Fruit fly (Drosophila melanogaster) whole organism, prepupa: Measurements from ENCODE around the gene CG43965.

Experiments
- Blimp-1 ChIP-seq: fragments of 200-800 bp; sonication (Bioruptor generic); optimal IDR thresholded peaks from 3 replicates; lab custom pipeline; 2017; ENCODE audit warnings: missing biosample characterization, missing genetic modification characterization, mild to moderate bottlenecking, moderate library complexity, missing genetic modification reagents
- CG10631 ChIP-seq: fragments of 200-800 bp; sonication (Bioruptor generic); optimal IDR thresholded peaks from 2 replicates; lab custom pipeline; 2016; ENCODE audit warnings: missing biosample characterization, missing genetic modification characterization
- CG10669 ChIP-seq: fragments of 200-800 bp; sonication (Bioruptor generic); optimal IDR thresholded peaks from 3 replicates; lab custom pipeline; 2018; ENCODE audit warnings: missing biosample characterization, mild to moderate bottlenecking, missing genetic modification characterization, moderate library complexity
- CG11762 ChIP-seq: fragments of 200-800 bp; sonication (Bioruptor generic); optimal IDR thresholded peaks from 3 replicates; lab custom pipeline; 2016; ENCODE audit warnings: missing biosample characterization, missing genetic modification characterization; ENCODE audit not compliant: insufficient read depth
- CG15336 ChIP-seq: fragments of 200-800 bp; sonication (Bioruptor generic); IDR thresholded peaks from 2 replicates; pipeline ENCODE4 v1.3.6; 2022; ENCODE audit warnings: missing biosample characterization, missing genetic modification characterization
- CG1621 ChIP-seq: fragments of 200-800 bp; sonication (Bioruptor generic); optimal IDR thresholded peaks from 3 replicates; lab custom pipeline; 2018; ENCODE audit warnings: missing biosample characterization, mild to moderate bottlenecking, missing genetic modification characterization
- CG16779 ChIP-seq: fragments of 200-800 bp; sonication (Bioruptor generic); optimal IDR thresholded peaks from 3 replicates; lab custom pipeline; 2017; ENCODE audit warnings: missing biosample characterization, mild to moderate bottlenecking, missing genetic modification characterization
- CG3032 ChIP-seq: fragments of 200-800 bp; optimal IDR thresholded peaks from 2 replicates; lab custom pipeline; 2019; ENCODE audit warnings: missing biosample characterization, mild to moderate bottlenecking, missing genetic modification characterization, moderate library complexity
- CG31627 ChIP-seq: fragments of 200-800 bp; sonication (Bioruptor generic); optimal IDR thresholded peaks from 3 replicates; lab custom pipeline; 2016; ENCODE audit warnings: missing biosample characterization, missing genetic modification characterization
- CG32006 ChIP-seq: fragments of 200-800 bp; sonication (Bioruptor generic); optimal IDR thresholded peaks from 3 replicates; lab custom pipeline; 2017; ENCODE audit warnings: missing biosample characterization, mild to moderate bottlenecking, missing genetic modification characterization
- CG34406 ChIP-seq: fragments of 200-800 bp; sonication (Bioruptor generic); optimal IDR thresholded peaks from 3 replicates; lab custom pipeline; 2016; ENCODE audit warnings: missing biosample characterization, missing genetic modification characterization
- CG3919 ChIP-seq: fragments of 200-800 bp; sonication (Bioruptor generic); optimal IDR thresholded peaks from 3 replicates; lab custom pipeline; 2016; ENCODE audit warnings: missing biosample characterization, missing genetic modification characterization
- CG4318 ChIP-seq: fragments of 200-800 bp; sonication (Bioruptor generic); optimal IDR thresholded peaks from 3 replicates; lab custom pipeline; 2017; ENCODE audit warnings: missing biosample characterization, mild to moderate bottlenecking, missing genetic modification characterization
- CG6163 ChIP-seq: fragments of 200-800 bp; sonication (Bioruptor generic); IDR thresholded peaks from 3 replicates; pipeline ENCODE4 v1.3.6; 2022; ENCODE audit warnings: missing biosample characterization, missing genetic modification characterization
- CG6276 ChIP-seq: fragments of 200-800 bp; sonication (Bioruptor generic); optimal IDR thresholded peaks from 2 replicates; lab custom pipeline; 2017; ENCODE audit warnings: missing biosample characterization, mild to moderate bottlenecking, missing genetic modification characterization
- CG6792 ChIP-seq: fragments of 200-800 bp; sonication (Bioruptor generic); optimal IDR thresholded peaks from 3 replicates; lab custom pipeline; 2016; ENCODE audit warnings: missing biosample characterization, missing genetic modification characterization
- CG6808 ChIP-seq: fragments of 200-800 bp; sonication (Bioruptor generic); optimal IDR thresholded peaks from 3 replicates; lab custom pipeline; 2017; ENCODE audit warnings: missing biosample characterization, missing genetic modification characterization, mild to moderate bottlenecking, moderate library complexity, missing genetic modification reagents
- CG6854 ChIP-seq: fragments of 200-800 bp; sonication (Bioruptor generic); optimal IDR thresholded peaks from 2 replicates; lab custom pipeline; 2017; ENCODE audit warnings: missing biosample characterization, mild to moderate bottlenecking, missing genetic modification characterization
- CG8319 ChIP-seq: fragments of 200-800 bp; sonication (Bioruptor generic); optimal IDR thresholded peaks from 3 replicates; lab custom pipeline; 2016; ENCODE audit warnings: missing biosample characterization, missing genetic modification characterization
- CG8632 ChIP-seq: fragments of 200-800 bp; sonication (Bioruptor generic); optimal IDR thresholded peaks from 3 replicates; lab custom pipeline; 2016; ENCODE audit warnings: missing biosample characterization, missing genetic modification characterization
- CG9139 ChIP-seq: fragments of 200-800 bp; sonication (Bioruptor generic); optimal IDR thresholded peaks from 3 replicates; lab custom pipeline; 2017; ENCODE audit warnings: missing biosample characterization, mild to moderate bottlenecking, missing genetic modification characterization
- Eip75B ChIP-seq: fragments of 200-800 bp; sonication (Bioruptor generic); optimal IDR thresholded peaks from 3 replicates; lab custom pipeline; 2016; ENCODE audit warnings: missing biosample characterization, missing genetic modification characterization
- Eip78C ChIP-seq: fragments of 200-800 bp; sonication (Bioruptor generic); peaks from one replicate; lab custom pipeline; 2016; ENCODE audit warnings: missing biosample characterization, missing genetic modification characterization
- Eip93F ChIP-seq: fragments of 200-800 bp; sonication (Bioruptor generic); optimal IDR thresholded peaks from 2 replicates; lab custom pipeline; 2016; ENCODE audit warnings: missing biosample characterization, mild to moderate bottlenecking, missing genetic modification characterization
- Ets96B ChIP-seq: fragments of 200-800 bp; optimal IDR thresholded peaks from 2 replicates; lab custom pipeline; 2019; ENCODE audit warnings: missing biosample characterization, mild to moderate bottlenecking, missing genetic modification characterization, moderate library complexity
- Gug ChIP-seq: fragments of 200-800 bp; sonication (Bioruptor generic); IDR thresholded peaks from 2 replicates; pipeline ENCODE4 v1.3.6; 2022; ENCODE audit warnings: missing biosample characterization, missing genetic modification characterization
- Hr38 ChIP-seq: sonication (Bioruptor generic); optimal IDR thresholded peaks from 2 replicates; lab custom pipeline; 2016; ENCODE audit warnings: missing biosample characterization, missing genetic modification characterization
- Hr4 ChIP-seq: fragments of 200-800 bp; sonication (Bioruptor generic); optimal IDR thresholded peaks from 3 replicates; lab custom pipeline; 2016; ENCODE audit warnings: missing biosample characterization, missing genetic modification characterization
- Lpt ChIP-seq: fragments of 200-800 bp; sonication (Bioruptor generic); optimal IDR thresholded peaks from 3 replicates; lab custom pipeline; 2016; ENCODE audit warnings: missing biosample characterization, missing genetic modification characterization
- OdsH ChIP-seq: fragments of 200-800 bp; sonication (Bioruptor generic); optimal IDR thresholded peaks from 3 replicates; lab custom pipeline; 2016; ENCODE audit warnings: missing biosample characterization, missing genetic modification characterization
- Smox ChIP-seq: fragments of 200-800 bp; sonication (Bioruptor generic); optimal IDR thresholded peaks from 3 replicates; lab custom pipeline; 2016; ENCODE audit warnings: missing biosample characterization, missing genetic modification characterization
- Sox14 ChIP-seq: fragments of 200-800 bp; sonication (Bioruptor generic); optimal IDR thresholded peaks from 3 replicates; lab custom pipeline; 2016; ENCODE audit warnings: missing biosample characterization, missing genetic modification characterization
- Sox15 ChIP-seq: fragments of 200-800 bp; sonication (Bioruptor generic); optimal IDR thresholded peaks from 3 replicates; lab custom pipeline; 2016; ENCODE audit warnings: missing biosample characterization, missing genetic modification characterization
- cyc ChIP-seq: fragments of 200-800 bp; sonication (Bioruptor generic); optimal IDR thresholded peaks from 3 replicates; lab custom pipeline; 2016; ENCODE audit warnings: missing biosample characterization, missing genetic modification characterization
- dac ChIP-seq: fragments of 200-800 bp; sonication (Bioruptor generic); optimal IDR thresholded peaks from 2 replicates; lab custom pipeline; 2017; ENCODE audit warnings: missing biosample characterization, mild to moderate bottlenecking, missing genetic modification characterization
- dsx ChIP-seq: fragments of 200-800 bp; optimal IDR thresholded peaks from 3 replicates; lab custom pipeline; 2019; ENCODE audit warnings: missing biosample characterization, mild to moderate bottlenecking, missing genetic modification characterization, moderate library complexity; ENCODE audit not compliant: poor library complexity, severe bottlenecking
- eg ChIP-seq: fragments of 200-800 bp; sonication (Bioruptor generic); IDR thresholded peaks from 3 replicates; pipeline ENCODE4 v1.3.6; 2022; ENCODE audit warnings: missing biosample characterization, missing genetic modification characterization
- esn ChIP-seq: fragments of 200-800 bp; sonication (Bioruptor generic); optimal IDR thresholded peaks from 2 replicates; lab custom pipeline; 2016; ENCODE audit warnings: missing biosample characterization, mild to moderate bottlenecking, missing genetic modification characterization, moderate library complexity
- fd59A ChIP-seq: fragments of 200-800 bp; sonication (Bioruptor generic); optimal IDR thresholded peaks from 2 replicates; lab custom pipeline; 2017; ENCODE audit warnings: missing biosample characterization, mild to moderate bottlenecking, missing genetic modification characterization, missing genetic modification reagents
- fd85E ChIP-seq: fragments of 200-800 bp; sonication (Bioruptor generic); optimal IDR thresholded peaks from 3 replicates; lab custom pipeline; 2016; ENCODE audit warnings: missing biosample characterization, missing genetic modification characterization
- fkh ChIP-seq: fragments of 200-800 bp; sonication (Bioruptor generic); optimal IDR thresholded peaks from 3 replicates; lab custom pipeline; 2017; ENCODE audit warnings: missing biosample characterization, mild to moderate bottlenecking, missing genetic modification characterization, moderate library complexity
- lz ChIP-seq: fragments of 200-800 bp; sonication (Bioruptor generic); optimal IDR thresholded peaks from 3 replicates; lab custom pipeline; 2016; ENCODE audit warnings: missing biosample characterization, missing genetic modification characterization
- net ChIP-seq: fragments of 200-800 bp; sonication (Bioruptor generic); optimal IDR thresholded peaks from 3 replicates; lab custom pipeline; 2016; ENCODE audit warnings: missing biosample characterization, missing genetic modification characterization
- pdm3 ChIP-seq: fragments of 200-800 bp; sonication (Bioruptor generic); optimal IDR thresholded peaks from 3 replicates; lab custom pipeline; 2016; ENCODE audit warnings: missing biosample characterization, missing genetic modification characterization
- salr ChIP-seq, 2 experiments: fragments of 200-800 bp; sonication (Bioruptor generic); optimal IDR thresholded peaks; 3 replicates each; lab custom pipeline; 2016 to 2018; ENCODE audit warnings: missing biosample characterization in 2 of 2, missing genetic modification characterization in 2 of 2, mild to moderate bottlenecking in 1 of 2
- spab ChIP-seq: fragments of 200-800 bp; sonication (Bioruptor generic); optimal IDR thresholded peaks from 2 replicates; lab custom pipeline; 2017; ENCODE audit warnings: missing biosample characterization, mild to moderate bottlenecking, missing genetic modification characterization, missing genetic modification reagents
- ss ChIP-seq, 2 experiments: fragments of 200-800 bp; sonication (Bioruptor generic); optimal IDR thresholded peaks; 2 replicates in 1 of 2; 3 replicates in 1 of 2; lab custom pipeline; 2017 to 2018; ENCODE audit warnings: mild to moderate bottlenecking in 2 of 2, missing biosample characterization in 2 of 2, missing genetic modification characterization in 2 of 2, moderate library complexity in 1 of 2
- svp ChIP-seq: fragments of 200-800 bp; sonication (Bioruptor generic); peaks from one replicate; lab custom pipeline; 2016; ENCODE audit warnings: missing biosample characterization, missing genetic modification characterization
- topi ChIP-seq: fragments of 200-800 bp; sonication (Bioruptor generic); optimal IDR thresholded peaks from 3 replicates; lab custom pipeline; 2016; ENCODE audit warnings: missing biosample characterization, missing genetic modification characterization

The CG43965 gene

DNA sequence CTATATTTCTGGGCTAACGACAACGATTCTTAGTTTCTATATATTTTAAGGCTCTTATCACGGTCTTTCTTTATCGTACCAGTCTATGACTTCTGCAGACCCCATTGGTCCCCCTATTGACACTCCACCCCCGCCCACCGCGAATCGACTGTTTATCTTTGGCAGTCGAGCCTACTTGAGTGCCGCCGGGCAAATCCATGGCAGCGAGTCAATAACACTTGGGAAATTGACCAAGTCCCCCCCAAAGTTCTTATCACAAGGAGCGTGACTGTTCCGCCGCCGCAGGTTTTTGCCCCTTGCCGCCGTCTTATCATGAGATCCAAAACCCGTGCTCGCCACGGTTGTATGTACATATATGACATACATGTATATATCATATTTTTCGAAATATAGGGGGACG lies 26.0 kb downstream of the CG43965 start (continued):
- no peak for TF ChIP-seq Smox (GFP tag; lab: Kevin White, UChicago)
- no peak for TF ChIP-seq CG10631
- TF ChIP-seq Blimp-1 (GFP tag; lab: Kevin White, UChicago): no peak
- TF ChIP-seq CG6276 (GFP tag; lab: Kevin White, UChicago): no peak
- no peak for TF ChIP-seq CG6854 (GFP tag; lab: Kevin White, UChicago)
- TF ChIP-seq salr (GFP tag; optimal IDR thresholded peaks at IDR 0.05; lab: Kevin White, UChicago): no peak
- no peak for TF ChIP-seq esn
- no peak for TF ChIP-seq eg (GFP tag; lab: Robert Waterston, UW)
- TF ChIP-seq Gug (GFP tag; lab: Robert Waterston, UW): peak; percentile 41; the same call in 1 of the 2 replicates
- no peak for TF ChIP-seq Hr38
- no peak for TF ChIP-seq CG16779 (tag; lab: Kevin White, UChicago)
- TF ChIP-seq CG11762 (GFP tag; lab: Kevin White, UChicago): no peak
- no peak for TF ChIP-seq CG9139
- no peak for TF ChIP-seq CG3919
- TF ChIP-seq Eip75B (GFP tag; lab: Kevin White, UChicago): no peak
- no peak for TF ChIP-seq fd59A
- peak; percentile 92 for TF ChIP-seq svp (GFP tag; lab: Kevin White, UChicago)
- no peak for TF ChIP-seq net (GFP tag; lab: Kevin White, UChicago)
- no peak for TF ChIP-seq CG4318
- TF ChIP-seq CG6163 (GFP tag; lab: Robert Waterston, UW): peak; percentile 58; the same call in 1 of the 3 replicates
- TF ChIP-seq CG10669 (GFP tag; lab: Kevin White, UChicago): no peak
- peak; percentile 29 for TF ChIP-seq Eip93F (GFP tag; lab: Kevin White, UChicago)
- no peak for TF ChIP-seq CG3032 (tag; lab: Kevin White, UChicago)
- peak; percentile 13 for TF ChIP-seq CG34406 (GFP tag; lab: Kevin White, UChicago)
- no peak for TF ChIP-seq Lpt (GFP tag; lab: Kevin White, UChicago)
- no peak for TF ChIP-seq CG31627 (GFP tag; lab: Kevin White, UChicago)
- TF ChIP-seq CG8319: no peak
- no peak for TF ChIP-seq Sox14
- TF ChIP-seq topi (GFP tag; lab: Kevin White, UChicago): no peak
- no peak for TF ChIP-seq CG32006 (GFP tag; lab: Kevin White, UChicago)

DNA sequence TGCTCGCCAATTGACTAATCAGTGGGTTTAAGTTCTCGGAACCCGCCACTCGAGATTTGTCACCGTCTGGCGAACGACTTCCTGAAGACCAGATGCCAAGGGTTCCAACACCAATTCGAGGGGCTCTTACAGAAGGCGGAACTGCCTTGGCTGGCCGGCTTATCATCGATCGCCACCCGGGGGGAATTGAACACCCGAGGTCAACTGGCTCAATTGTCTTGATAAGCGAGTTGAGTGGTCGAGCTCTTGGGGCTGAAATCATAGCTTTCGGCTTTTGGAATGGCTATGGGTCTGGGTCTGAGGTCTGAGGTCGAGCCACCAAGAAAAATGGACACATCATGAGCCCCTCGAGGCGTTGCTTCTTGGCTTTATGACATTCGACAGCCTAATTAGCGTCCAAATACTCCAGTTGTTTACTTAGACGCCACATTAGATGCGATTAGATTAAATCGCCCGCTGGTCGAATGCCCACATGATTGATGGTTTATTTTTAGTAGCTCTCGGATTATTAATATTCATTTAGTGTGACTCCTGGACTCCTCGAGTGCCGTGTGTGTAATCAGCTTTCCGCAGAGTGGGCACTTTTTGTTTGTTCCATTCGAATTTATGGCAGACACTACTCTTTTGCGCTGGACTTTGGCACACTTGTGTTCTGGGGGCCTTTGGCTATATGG lies 26.9 kb downstream of the CG43965 start:
- no peak for TF ChIP-seq Blimp-1 (GFP tag; lab: Kevin White, UChicago)
- no peak for TF ChIP-seq Ets96B
- no peak for TF ChIP-seq CG4318
- TF ChIP-seq lz (GFP tag; lab: Kevin White, UChicago): no peak
- no peak for TF ChIP-seq CG6792
- TF ChIP-seq pdm3 (GFP tag; lab: Kevin White, UChicago): no peak
- TF ChIP-seq CG3032 (tag; lab: Kevin White, UChicago): no peak
- TF ChIP-seq Sox15 (GFP tag; lab: Kevin White, UChicago): no peak
- TF ChIP-seq dac (GFP tag; lab: Kevin White, UChicago): no peak
- no peak for TF ChIP-seq CG15336 (GFP tag; lab: Robert Waterston, UW)
- no peak for TF ChIP-seq Eip93F (GFP tag; lab: Kevin White, UChicago)
- TF ChIP-seq CG31627 (GFP tag; lab: Kevin White, UChicago): no peak
- TF ChIP-seq svp (GFP tag; lab: Kevin White, UChicago): peak; percentile 99
- 0 out of 3 replicates have a peak, but pooled peaks have one; percentile 18 for TF ChIP-seq CG6163 (GFP tag; lab: Robert Waterston, UW)
- no peak for TF ChIP-seq topi (GFP tag; lab: Kevin White, UChicago)
- TF ChIP-seq Hr4 (GFP tag; lab: Kevin White, UChicago): no peak
- no peak for TF ChIP-seq cyc (GFP tag; lab: Kevin White, UChicago)
- TF ChIP-seq CG1621: no peak
- no peak for TF ChIP-seq Eip78C (GFP tag; lab: Kevin White, UChicago)
- TF ChIP-seq salr (GFP tag; optimal IDR thresholded peaks at IDR 0.05; lab: Kevin White, UChicago): no peak
- no peak for TF ChIP-seq CG8319
- TF ChIP-seq fkh (GFP tag; lab: Kevin White, UChicago): peak; percentile 87
- TF ChIP-seq CG8632 (GFP tag; lab: Kevin White, UChicago): no peak
- no peak for TF ChIP-seq CG6808 (GFP tag; lab: Kevin White, UChicago)
- no peak for TF ChIP-seq CG10669 (GFP tag; lab: Kevin White, UChicago)
- no peak for TF ChIP-seq OdsH (GFP tag; lab: Kevin White, UChicago)
- no peak for TF ChIP-seq dsx (GFP tag; lab: Kevin White, UChicago)
- TF ChIP-seq fd85E (GFP tag; lab: Kevin White, UChicago): no peak
- no peak for TF ChIP-seq ss (GFP tag; optimal IDR thresholded peaks at IDR 0.05; lab: Kevin White, UChicago)
- peak; percentile 19 for TF ChIP-seq CG32006 (GFP tag; lab: Kevin White, UChicago)
- no peak for TF ChIP-seq spab
